Worm (Caenorhabditis elegans): ENCODE data around the gene T17A3.12.

- TF ChIP-seq ztf-7 (tag; optimal IDR thresholded peaks at IDR 0.05) (no peak), egl-27 (tag; optimal IDR thresholded peaks at IDR 0.05) (no peak), fos-1 (tag; optimal IDR thresholded peaks at IDR 0.05) (no peak), daf-12 (tag; optimal IDR thresholded peaks at IDR 0.05) (no peak), nhr-11 (tag; optimal IDR thresholded peaks at IDR 0.05) (no peak), attf-4 (tag; optimal IDR thresholded peaks at IDR 0.05) (no peak), fkh-10 (GFP tag; optimal IDR thresholded peaks at IDR 0.05) (no peak)
These were observed 20.4 kb upstream of the T17A3.12 start, which contains the start of gene F40G9.7 for ce11 chrIII:165390-165789.
